Worm (Caenorhabditis elegans): Measurements from ENCODE around the gene phat-5.

ce11 chrV:4122415-4122814, at the start of gene phat-5:
- TF ChIP-seq hmg-20 (GFP tag; IDR thresholded peaks at IDR 0.05) (no peak), B0261.1 (tag; optimal IDR thresholded peaks at IDR 0.05) (no peak), Y53F4B.3 (GFP tag; IDR thresholded peaks at IDR 0.05) (no peak), unc-62 (GFP tag; optimal IDR thresholded peaks at IDR 0.05) (no peak), nhr-90 (tag; optimal IDR thresholded peaks at IDR 0.05) (no peak), sea-2 (GFP tag; IDR thresholded peaks at IDR 0.05) (no peak), tbp1 (GFP tag; optimal IDR thresholded peaks at IDR 0.05) (no peak), egrh-3 (GFP tag; IDR thresholded peaks at IDR 0.05) (no peak)
